Worm (Caenorhabditis elegans): ENCODE measurements around the gene C53B4.2.

DNA sequence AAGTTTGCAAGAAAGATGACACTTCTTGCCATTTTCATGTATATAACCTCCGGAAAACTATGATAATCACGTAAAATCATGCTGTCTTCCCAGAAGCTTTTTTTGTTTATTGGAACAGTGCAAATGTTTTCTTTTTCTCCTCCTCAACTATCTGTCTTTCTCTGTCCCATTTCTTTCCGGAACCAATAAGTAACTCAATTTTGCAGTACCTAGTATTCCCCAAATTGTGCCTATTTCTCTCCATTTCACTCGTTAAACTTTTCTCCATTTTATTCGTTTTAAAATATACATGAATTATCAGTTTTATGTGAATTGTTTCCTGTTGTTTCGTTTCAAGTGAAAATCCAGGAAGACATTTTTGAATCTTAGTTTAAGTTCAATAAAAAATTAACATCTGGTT is 22.6 kb upstream of the C53B4.2 start:
- TF ChIP-seq F57C9.4 (tag; optimal IDR thresholded peaks at IDR 0.05) (no peak), sdz-38 (tag; optimal IDR thresholded peaks at IDR 0.05) (no peak), mel-28 (tag; optimal IDR thresholded peaks at IDR 0.05; ENCODE audit: borderline replicate concordance) (no peak), Y53G8AR.9 (GFP tag; conservative IDR thresholded peaks at IDR 0.05) (no peak), lsl-1 (GFP tag; optimal IDR thresholded peaks at IDR 0.05) (no peak), unc-130 (GFP tag; optimal IDR thresholded peaks at IDR 0.05) (no peak), dpl-1 (GFP tag; optimal IDR thresholded peaks at IDR 0.05) (no peak), madf-10 (tag; optimal IDR thresholded peaks at IDR 0.05) (no peak), fkh-3 (tag; optimal IDR thresholded peaks at IDR 0.05) (no peak), let-526 (GFP tag; IDR thresholded peaks at IDR 0.05) (no peak), efl-1 (GFP tag; optimal IDR thresholded peaks at IDR 0.05) (no peak), ztf-28 (GFP tag; IDR thresholded peaks at IDR 0.05) (no peak), Y79H2A.3 (GFP tag; conservative IDR thresholded peaks at IDR 0.05) (no peak)

All from whole organism, young adult.